Fruit fly (Drosophila melanogaster): ENCODE data around the gene Srp19.

Srp19 gene

DNA sequence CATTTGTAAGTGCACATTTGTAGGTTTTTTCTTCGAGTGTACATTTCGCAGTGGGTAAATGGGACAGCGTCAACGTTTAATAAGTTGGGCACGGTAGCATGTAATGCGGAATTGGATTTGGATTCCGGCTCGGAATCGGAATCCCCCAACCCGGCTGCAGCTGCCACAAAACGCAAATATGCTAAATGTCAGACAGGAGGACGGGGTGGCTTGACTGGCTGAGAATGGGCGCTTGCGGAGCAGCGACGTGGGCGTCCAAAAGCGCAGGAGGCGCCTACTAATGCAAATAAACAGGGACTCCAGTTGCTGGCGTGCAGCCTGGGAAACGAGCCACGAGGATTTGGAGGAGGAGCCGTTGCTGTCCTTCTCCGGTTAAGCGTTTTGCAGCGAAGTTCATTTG, 40.0 kb upstream of the Srp19 start, which contains the start of gene CG8564:
Gene CG8564, minus strand, starts transcription at position 101 of the 400 bp plus-strand sequence.
- TF ChIP-seq CG31627 (GFP tag; optimal IDR thresholded peaks at IDR 0.05) (no peak), Sox15 (GFP tag; optimal IDR thresholded peaks at IDR 0.05) (no peak), Met (GFP tag; optimal IDR thresholded peaks at IDR 0.05) (no peak), Eip78C (GFP tag) (no peak), esn (GFP tag; optimal IDR thresholded peaks at IDR 0.05) (no peak), Hr38 (GFP tag; optimal IDR thresholded peaks at IDR 0.05) (no peak), svp (GFP tag) (peak; percentile 10), vri (GFP tag; optimal IDR thresholded peaks at IDR 0.05) (no peak), CG4318 (GFP tag; optimal IDR thresholded peaks at IDR 0.05) (no peak)

DNA sequence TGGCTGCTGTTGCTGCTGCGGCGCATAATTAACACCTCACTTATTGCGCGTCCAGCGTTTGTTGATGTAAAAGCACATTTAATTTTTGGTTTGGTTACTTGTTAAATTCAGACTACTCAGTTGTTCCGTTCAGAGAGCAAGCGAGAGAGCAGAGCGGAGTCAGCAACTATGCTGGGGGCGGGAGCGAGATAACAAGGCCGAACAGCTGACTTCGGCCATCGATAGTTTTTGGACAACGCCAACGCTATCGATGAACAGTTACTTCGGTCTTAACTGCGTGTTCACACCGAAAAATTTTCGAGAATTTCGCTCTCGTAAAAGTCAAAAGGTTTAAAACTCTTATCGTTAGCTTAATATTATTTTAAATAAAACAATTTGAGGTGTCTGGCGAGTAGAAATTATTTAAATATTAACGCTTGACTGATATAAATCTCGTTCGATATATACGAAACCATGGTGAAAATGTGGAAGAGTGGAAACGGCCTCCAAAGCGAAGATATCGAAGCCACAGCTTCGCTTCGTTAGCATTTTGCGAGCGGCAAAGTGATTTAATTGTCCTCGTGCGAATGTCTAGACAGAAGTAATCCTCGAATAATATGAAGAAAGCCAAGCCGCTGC, 33.6 kb upstream of the Srp19 start, which contains the start of the genes SMSr and smid:
Gene SMSr, minus strand, starts transcription at position 116 of the 618 bp plus-strand sequence.
Gene smid, plus strand, starts transcription at position 256 of the 618 bp plus-strand sequence.
- TF ChIP-seq CG4318 (GFP tag; optimal IDR thresholded peaks at IDR 0.05) = peak; percentile 47
- TF ChIP-seq Ets96B (tag; optimal IDR thresholded peaks at IDR 0.05) = peak; percentile 53
- TF ChIP-seq CG31627 (GFP tag; optimal IDR thresholded peaks at IDR 0.05) = peak; percentile 70
- TF ChIP-seq fd59A (GFP tag; optimal IDR thresholded peaks at IDR 0.05) = no peak
- TF ChIP-seq spab (GFP tag; optimal IDR thresholded peaks at IDR 0.05) = no peak
- TF ChIP-seq net (GFP tag; optimal IDR thresholded peaks at IDR 0.05) = peak; percentile 19
- TF ChIP-seq Blimp-1 (GFP tag; optimal IDR thresholded peaks at IDR 0.05) = no peak
- TF ChIP-seq CG7368 (GFP tag; optimal IDR thresholded peaks at IDR 0.05) = no peak
- TF ChIP-seq Hr38 (GFP tag; optimal IDR thresholded peaks at IDR 0.05) = no peak
- TF ChIP-seq Sox102F (GFP tag; optimal IDR thresholded peaks at IDR 0.05) = peak; percentile 50
- peak; percentile 79 for TF ChIP-seq Eip78C (GFP tag)
- TF ChIP-seq Sox15 (GFP tag; optimal IDR thresholded peaks at IDR 0.05) = peak; percentile 53
- TF ChIP-seq CG6792 (GFP tag; optimal IDR thresholded peaks at IDR 0.05) = peak; percentile 56
- peak; percentile 65 for TF ChIP-seq topi (GFP tag; optimal IDR thresholded peaks at IDR 0.05)
- TF ChIP-seq Ets21C (GFP tag; optimal IDR thresholded peaks at IDR 0.05) = peak; percentile 57
- peak; percentile 77 for TF ChIP-seq Sox14 (GFP tag; optimal IDR thresholded peaks at IDR 0.05)
- peak; percentile 57; the same call in 1 of the 2 replicates for TF ChIP-seq Gug (GFP tag; IDR thresholded peaks at IDR 0.05)
- TF ChIP-seq CG9139 (GFP tag; optimal IDR thresholded peaks at IDR 0.05) = no peak
- TF ChIP-seq eg (GFP tag; IDR thresholded peaks at IDR 0.05) = no peak
- peak; percentile 55 for TF ChIP-seq CG10631 (GFP tag; optimal IDR thresholded peaks at IDR 0.05)
- TF ChIP-seq dsx (GFP tag; optimal IDR thresholded peaks at IDR 0.05; ENCODE audit: poor library complexity, severe bottlenecking) = peak; percentile 27
- peak; percentile 41; the same call in 1 of the 3 replicates for TF ChIP-seq CG6163 (GFP tag; IDR thresholded peaks at IDR 0.05)
- no peak for TF ChIP-seq fd85E (GFP tag; optimal IDR thresholded peaks at IDR 0.05)
- TF ChIP-seq salr (GFP tag; optimal IDR thresholded peaks at IDR 0.05) = peak in 1 of 2 experiments; percentile 68
- TF ChIP-seq dac (GFP tag; optimal IDR thresholded peaks at IDR 0.05) = peak; percentile 2
- TF ChIP-seq pdm3 (GFP tag; optimal IDR thresholded peaks at IDR 0.05) = peak; percentile 70
- TF ChIP-seq svp (GFP tag) = peak; percentile 86
- peak; percentile 64 for TF ChIP-seq cyc (GFP tag; optimal IDR thresholded peaks at IDR 0.05)
- peak; percentile 47 for TF ChIP-seq CG34406 (GFP tag; optimal IDR thresholded peaks at IDR 0.05)
- TF ChIP-seq CG8319 (GFP tag; optimal IDR thresholded peaks at IDR 0.05) = peak; percentile 7
- peak in 1 of 2 experiments; percentile 4 for TF ChIP-seq ss (GFP tag; optimal IDR thresholded peaks at IDR 0.05)
- TF ChIP-seq CG10669 (GFP tag; optimal IDR thresholded peaks at IDR 0.05) = no peak
- peak; percentile 61 for TF ChIP-seq Eip75B (GFP tag; optimal IDR thresholded peaks at IDR 0.05)
- TF ChIP-seq achi (GFP tag; optimal IDR thresholded peaks at IDR 0.05) = peak; percentile 44
- peak; percentile 58 for TF ChIP-seq CG3919 (GFP tag; optimal IDR thresholded peaks at IDR 0.05)
- TF ChIP-seq OdsH (GFP tag; optimal IDR thresholded peaks at IDR 0.05) = peak; percentile 70
- TF ChIP-seq lz (GFP tag; optimal IDR thresholded peaks at IDR 0.05) = peak; percentile 71
- peak; percentile 71 for TF ChIP-seq acj6 (GFP tag; optimal IDR thresholded peaks at IDR 0.05)
- TF ChIP-seq CG15336 (GFP tag; IDR thresholded peaks at IDR 0.05) = peak; percentile 32; the same call in 1 of the 2 replicates
- peak; percentile 31 for TF ChIP-seq CG1621 (tag; optimal IDR thresholded peaks at IDR 0.05)
- TF ChIP-seq CG3032 (tag; optimal IDR thresholded peaks at IDR 0.05) = peak; percentile 56
- TF ChIP-seq CG6808 (GFP tag; optimal IDR thresholded peaks at IDR 0.05) = peak; percentile 5
- peak; percentile 44 for TF ChIP-seq CG6854 (GFP tag; optimal IDR thresholded peaks at IDR 0.05)
- peak; percentile 71 for TF ChIP-seq Hr4 (GFP tag; optimal IDR thresholded peaks at IDR 0.05)
- TF ChIP-seq CG11902 (GFP tag; optimal IDR thresholded peaks at IDR 0.05) = peak; percentile 33

All from whole organism, prepupa.